Fruit fly (Drosophila melanogaster) S2 (cell line): Measurements from ENCODE around the gene tap.

ENCODE experiments used
- CG8478 ChIP-seq: fragments of >200 bp; optimal IDR thresholded peaks from 2 replicates; lab custom pipeline; 2018
- CTCF ChIP-seq, 2 experiments: fragments of >200 bp; optimal IDR thresholded peaks; 2 replicates each; lab custom pipeline; 2018

DNA sequence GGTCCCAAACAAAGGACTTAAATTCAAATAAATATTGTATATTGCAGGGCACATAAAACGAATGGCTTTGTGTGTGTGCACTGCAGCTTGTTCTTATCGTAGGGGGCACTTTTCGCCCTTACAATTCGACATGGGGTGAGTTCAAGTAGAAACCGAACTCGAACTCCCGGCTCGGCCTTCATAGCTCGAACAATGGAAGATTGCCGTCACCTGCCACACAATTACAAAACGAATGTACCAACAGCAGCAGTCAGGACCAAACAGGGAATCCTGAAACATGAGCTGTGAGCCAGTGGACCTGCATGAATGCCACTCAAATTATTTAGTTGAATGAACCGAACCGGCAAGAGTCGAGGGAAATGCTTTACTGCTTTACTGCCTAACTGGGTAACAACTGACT lies 2.4 kb downstream of the tap start:
- TF ChIP-seq CG8478 (lab: Kevin White, UChicago) (no peak), CTCF (optimal IDR thresholded peaks at IDR 0.05; lab: Kevin White, UChicago) (no peak)
